Worm (Caenorhabditis elegans): ENCODE data around the gene aakb-1.

- TF ChIP-seq nhr-90 (tag; optimal IDR thresholded peaks at IDR 0.05) (no peak), nhr-27 (tag; optimal IDR thresholded peaks at IDR 0.05) (no peak), cebp-2 (GFP tag; IDR thresholded peaks at IDR 0.05) (no peak), dox-1 (GFP tag; IDR thresholded peaks at IDR 0.05) (peak; percentile 50), bed-2 (GFP tag; IDR thresholded peaks at IDR 0.05) (no peak), ceh-40 (GFP tag; IDR thresholded peaks at IDR 0.05) (no peak)
Observed at ce11 chrX:13759676-13760447, 4.3 kb downstream of the aakb-1 start, which contains the start of gene cest-13.
